Worm (Caenorhabditis elegans): Measurements from ENCODE around the gene rsp-6.

DNA sequence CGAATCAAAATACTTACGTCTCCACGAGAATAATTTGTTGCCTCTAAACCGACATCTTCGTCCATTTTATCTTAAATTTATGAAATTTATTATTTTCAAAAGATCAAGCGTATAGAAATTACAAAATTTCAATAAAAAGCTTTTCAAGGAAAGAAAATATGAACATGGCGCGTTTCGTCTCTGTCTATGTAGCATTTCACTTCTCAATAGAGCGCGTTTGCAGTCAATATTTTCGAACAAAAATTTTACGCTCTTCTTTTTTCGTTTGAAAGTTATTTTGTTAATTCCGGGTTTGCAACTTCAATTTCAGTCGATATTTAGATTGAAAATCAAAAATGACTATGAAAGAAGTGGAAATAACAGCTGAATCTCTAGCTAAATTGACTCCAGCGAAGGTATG is 16.8 kb downstream of the rsp-6 start, which contains the start of the genes hcf-1 and swd-2.2:
- TF ChIP-seq T22C8.4 (GFP tag; IDR thresholded peaks at IDR 0.05) = no peak
- no peak for TF ChIP-seq flt-1 (GFP tag; IDR thresholded peaks at IDR 0.05)
- TF ChIP-seq ztf-29 (GFP tag; IDR thresholded peaks at IDR 0.05) = no peak
